Fruit fly (Drosophila melanogaster) whole organism, pupa: ENCODE results near the gene Kua.

Source experiments
- CG10348 ChIP-seq: fragments of 200-800 bp; sonication (Bioruptor generic); IDR thresholded peaks from 2 replicates; pipeline ENCODE4 v1.3.6; 2022; ENCODE audit warnings: missing biosample characterization, missing genetic modification characterization
- CG14655 ChIP-seq: fragments of 200-800 bp; sonication (Bioruptor generic); optimal IDR thresholded peaks from 3 replicates; lab custom pipeline; 2017; ENCODE audit warnings: mild to moderate bottlenecking, missing biosample characterization, missing genetic modification reagents, missing genetic modification characterization
- CG34367 ChIP-seq: fragments of 200-800 bp; sonication (Bioruptor generic); optimal IDR thresholded peaks from 2 replicates; lab custom pipeline; 2018; ENCODE audit warnings: missing biosample characterization, mild to moderate bottlenecking, missing genetic modification characterization
- CG4496 ChIP-seq: fragments of 200-800 bp; sonication (Bioruptor generic); IDR thresholded peaks from 3 replicates; pipeline ENCODE4 v1.3.6; 2022; ENCODE audit warnings: missing biosample characterization, missing genetic modification characterization
- CG8159 ChIP-seq: fragments of 200-800 bp; sonication (Bioruptor generic); optimal IDR thresholded peaks from 3 replicates; lab custom pipeline; 2018; ENCODE audit warnings: missing biosample characterization, mild to moderate bottlenecking, missing genetic modification characterization, moderate library complexity
- EcR ChIP-seq: fragments of 200-800 bp; sonication (Bioruptor generic); optimal IDR thresholded peaks from 3 replicates; lab custom pipeline; 2019; ENCODE audit warnings: missing biosample characterization, missing genetic modification characterization, mild to moderate bottlenecking, moderate library complexity, missing genetic modification reagents
- Pif1B ChIP-seq: fragments of 200-800 bp; sonication (Bioruptor generic); optimal IDR thresholded peaks from 3 replicates; lab custom pipeline; 2016; ENCODE audit warnings: missing biosample characterization, missing genetic modification characterization
- Snoo ChIP-seq: fragments of 200-800 bp; sonication (Bioruptor generic); optimal IDR thresholded peaks from 3 replicates; lab custom pipeline; 2017; ENCODE audit warnings: missing biosample characterization, mild to moderate bottlenecking, missing genetic modification characterization, inconsistent platforms

DNA sequence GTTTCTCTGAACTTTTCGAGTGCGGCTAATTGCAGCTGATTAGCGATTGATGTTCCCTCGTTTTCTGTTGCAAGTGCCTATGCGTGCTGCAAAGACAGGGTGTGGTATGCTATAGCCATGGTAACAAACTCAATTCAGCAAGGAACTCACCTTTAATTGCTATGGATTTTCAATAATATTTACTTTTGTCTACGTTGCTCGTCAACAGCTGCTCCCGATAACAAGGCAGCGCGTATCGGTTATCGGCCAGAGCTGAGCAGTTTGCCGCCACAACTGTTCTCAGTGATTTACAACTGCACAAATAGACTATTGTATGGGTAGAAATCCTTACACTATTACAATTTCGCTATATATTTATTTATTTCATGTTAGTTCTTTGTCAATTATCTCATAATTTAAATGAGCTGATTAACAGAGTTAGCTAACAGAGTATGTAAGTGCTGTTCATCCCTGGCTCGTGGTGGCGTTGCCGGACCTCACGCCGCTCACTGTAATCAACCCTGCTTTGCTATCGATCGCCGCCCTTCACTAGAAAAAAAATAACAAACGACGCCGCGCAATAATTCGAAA is 22.1 kb upstream of the Kua start, which contains the start of the genes pr and neb:
- TF ChIP-seq EcR (GFP tag; lab: Kevin White, UChicago) (no peak), Pif1B (GFP tag; lab: Kevin White, UChicago) (peak; percentile 61), CG14655 (GFP tag; lab: Kevin White, UChicago) (no peak), CG8159 (no peak), Snoo (tag; lab: Kevin White, UChicago) (no peak), CG34367 (tag; lab: Kevin White, UChicago) (peak; percentile 36), CG4496 (GFP tag; lab: Robert Waterston, UW) (no peak), CG10348 (GFP tag; lab: Robert Waterston, UW) (no peak)
